Fruit fly (Drosophila melanogaster) whole organism, embryonic: ENCODE measurements around the gene Tfb4.

Experiments
- CG11085 ChIP-seq: fragments of 200-800 bp; sonication (Bioruptor generic); IDR thresholded peaks from 2 replicates; pipeline ENCODE4 v1.3.6; 2022; ENCODE audit warnings: missing biosample characterization, missing genetic modification characterization
- CG12219 ChIP-seq: fragments of 200-800 bp; sonication (Bioruptor generic); optimal IDR thresholded peaks from 3 replicates; lab custom pipeline; 2018; ENCODE audit warnings: missing biosample characterization, mild to moderate bottlenecking, missing genetic modification characterization
- CG12659 ChIP-seq: fragments of 200-800 bp; sonication (Bioruptor generic); optimal IDR thresholded peaks from 3 replicates; lab custom pipeline; 2017; ENCODE audit warnings: mild to moderate bottlenecking, missing biosample characterization, missing genetic modification reagents, missing genetic modification characterization
- CG13894 ChIP-seq: fragments of 200-800 bp; sonication (Bioruptor generic); optimal IDR thresholded peaks from 3 replicates; lab custom pipeline; 2018; ENCODE audit warnings: missing biosample characterization, mild to moderate bottlenecking, missing genetic modification characterization, moderate library complexity
- CG15696 ChIP-seq: fragments of 200-800 bp; sonication (Bioruptor generic); optimal IDR thresholded peaks from 2 replicates; lab custom pipeline; 2019; ENCODE audit warnings: missing biosample characterization, mild to moderate bottlenecking, missing genetic modification characterization, moderate library complexity
- CG1647 ChIP-seq: fragments of 200-800 bp; sonication (Bioruptor generic); optimal IDR thresholded peaks from 3 replicates; lab custom pipeline; 2016; ENCODE audit warnings: missing biosample characterization, missing genetic modification characterization
- CG17359 ChIP-seq: fragments of 200-800 bp; sonication (Bioruptor generic); optimal IDR thresholded peaks from 3 replicates; lab custom pipeline; 2018; ENCODE audit warnings: missing biosample characterization, mild to moderate bottlenecking, missing genetic modification characterization, moderate library complexity
- CG17612 ChIP-seq: fragments of 200-800 bp; sonication (Bioruptor generic); IDR thresholded peaks from 2 replicates; pipeline ENCODE4 v1.3.6; 2022; ENCODE audit warnings: missing biosample characterization, missing genetic modification characterization
- CG2116 ChIP-seq: fragments of 200-800 bp; sonication (Bioruptor generic); optimal IDR thresholded peaks from 3 replicates; lab custom pipeline; 2018; ENCODE audit warnings: missing biosample characterization, mild to moderate bottlenecking, missing genetic modification characterization
- CG3838 ChIP-seq: fragments of 200-800 bp; sonication (Bioruptor generic); optimal IDR thresholded peaks from 3 replicates; lab custom pipeline; 2016; ENCODE audit warnings: missing biosample characterization, missing genetic modification characterization
- CG43689 ChIP-seq: fragments of 200-800 bp; sonication (Bioruptor generic); IDR thresholded peaks from 2 replicates; pipeline ENCODE4 v1.3.6; 2022; ENCODE audit warnings: missing biosample characterization, missing genetic modification characterization
- CG4404 ChIP-seq: fragments of 200-800 bp; sonication (Bioruptor generic); IDR thresholded peaks from 2 replicates; pipeline ENCODE4 v1.3.6; 2022; ENCODE audit warnings: missing biosample characterization, missing genetic modification characterization
- CG4617 ChIP-seq: fragments of 200-800 bp; sonication (Bioruptor generic); optimal IDR thresholded peaks from 3 replicates; lab custom pipeline; 2016; ENCODE audit warnings: missing biosample characterization, missing genetic modification characterization, borderline replicate concordance
- CG4854 ChIP-seq: fragments of 200-800 bp; sonication (Bioruptor generic); optimal IDR thresholded peaks from 2 replicates; lab custom pipeline; 2016; ENCODE audit warnings: missing biosample characterization, missing genetic modification characterization, inconsistent platforms
- CG6813 ChIP-seq: fragments of 200-800 bp; sonication (Bioruptor generic); optimal IDR thresholded peaks from 2 replicates; lab custom pipeline; 2017; ENCODE audit warnings: missing biosample characterization, missing genetic modification characterization, mild to moderate bottlenecking, moderate library complexity, missing genetic modification reagents
- CG9215 ChIP-seq: fragments of 200-800 bp; sonication (Bioruptor generic); IDR thresholded peaks from 2 replicates; pipeline ENCODE4 v1.3.6; 2022; ENCODE audit warnings: missing biosample characterization, missing genetic modification characterization
- CG9609 ChIP-seq: fragments of 200-800 bp; sonication (Bioruptor generic); optimal IDR thresholded peaks from 3 replicates; lab custom pipeline; 2016; ENCODE audit warnings: missing biosample characterization, missing genetic modification characterization
- CTCF ChIP-seq: fragments of 200-800 bp; sonication (Bioruptor generic); optimal IDR thresholded peaks from 2 replicates; lab custom pipeline; 2017; ENCODE audit warnings: missing biosample characterization, mild to moderate bottlenecking, missing genetic modification characterization, moderate library complexity
- CrebB ChIP-seq: fragments of 200-800 bp; sonication (Bioruptor generic); optimal IDR thresholded peaks from 3 replicates; lab custom pipeline; 2018; ENCODE audit warnings: missing biosample characterization, mild to moderate bottlenecking, missing genetic modification characterization
- Doc2 ChIP-seq: fragments of 200-800 bp; sonication (Bioruptor generic); IDR thresholded peaks from 2 replicates; pipeline ENCODE4 v1.3.6; 2022; ENCODE audit warnings: missing biosample characterization, missing genetic modification characterization
- E2f2 ChIP-seq: fragments of 200-800 bp; sonication (Bioruptor generic); IDR thresholded peaks from 2 replicates; pipeline ENCODE4 v1.3.6; 2022; ENCODE audit warnings: missing biosample characterization, missing genetic modification characterization
- Ets97D ChIP-seq: fragments of 200-800 bp; sonication (Bioruptor generic); optimal IDR thresholded peaks from 3 replicates; lab custom pipeline; 2016; ENCODE audit warnings: missing biosample characterization, missing genetic modification characterization
- GATAe ChIP-seq: fragments of 200-800 bp; sonication (Bioruptor generic); conservative IDR thresholded peaks from 2 replicates; pipeline ENCODE4 v1.3.6; 2022; ENCODE audit warnings: missing biosample characterization, missing genetic modification characterization
- H2.0 ChIP-seq: fragments of 200-800 bp; sonication (Bioruptor generic); IDR thresholded peaks from 2 replicates; pipeline ENCODE4 v1.3.6; 2022; ENCODE audit warnings: missing biosample characterization, missing genetic modification characterization
- HLH3B ChIP-seq: fragments of 200-800 bp; sonication (Bioruptor generic); IDR thresholded peaks from 2 replicates; pipeline ENCODE4 v1.3.6; 2022; ENCODE audit warnings: missing biosample characterization, missing genetic modification characterization
- Hr39 ChIP-seq: fragments of >200 bp; optimal IDR thresholded peaks from 2 replicates; lab custom pipeline; 2017
- NC2β ChIP-seq: fragments of 200-800 bp; sonication (Bioruptor generic); optimal IDR thresholded peaks from 2 replicates; lab custom pipeline; 2016; ENCODE audit warnings: missing biosample characterization, missing genetic modification characterization
- NK7.1 ChIP-seq: fragments of 200-800 bp; sonication (Bioruptor generic); optimal IDR thresholded peaks from 3 replicates; lab custom pipeline; 2016; ENCODE audit warnings: missing biosample characterization, missing genetic modification characterization
- Oaz ChIP-seq: fragments of 200-800 bp; sonication (Bioruptor generic); IDR thresholded peaks from 2 replicates; pipeline ENCODE4 v1.3.6; 2022; ENCODE audit warnings: missing biosample characterization, missing genetic modification characterization
- Usf ChIP-seq: fragments of 200-800 bp; sonication (Bioruptor generic); optimal IDR thresholded peaks from 2 replicates; lab custom pipeline; 2017; ENCODE audit warnings: missing genotype, missing biosample characterization, missing genetic modification characterization
- al ChIP-seq: fragments of 200-800 bp; sonication (Bioruptor generic); IDR thresholded peaks from 2 replicates; pipeline ENCODE4 v1.3.6; 2022; ENCODE audit warnings: missing biosample characterization, missing genetic modification characterization
- bowl ChIP-seq: fragments of 200-800 bp; sonication (Bioruptor generic); IDR thresholded peaks from 2 replicates; pipeline ENCODE4 v1.3.6; 2022; ENCODE audit warnings: missing biosample characterization, missing genetic modification characterization
- bsh ChIP-seq, 2 experiments: fragments of 200-800 bp; sonication (Bioruptor generic); optimal IDR thresholded peaks; 2 replicates each; lab custom pipeline; 2017 to 2018; ENCODE audit warnings: mild to moderate bottlenecking in 2 of 2, missing biosample characterization in 2 of 2, missing genetic modification characterization in 2 of 2, moderate library complexity in 1 of 2
- chif ChIP-seq, 2 experiments: fragments of 200-800 bp; sonication (Bioruptor generic); optimal IDR thresholded peaks; 3 replicates each; lab custom pipeline; 2016; ENCODE audit warnings: missing biosample characterization in 2 of 2, missing genetic modification characterization in 2 of 2
- dati ChIP-seq: fragments of 200-800 bp; sonication (Bioruptor generic); IDR thresholded peaks from 2 replicates; pipeline ENCODE4 v1.3.6; 2022; ENCODE audit warnings: missing biosample characterization, missing genetic modification characterization
- dimm ChIP-seq: fragments of 200-800 bp; sonication (Bioruptor generic); IDR thresholded peaks from 2 replicates; pipeline ENCODE4 v1.3.6; 2022; ENCODE audit warnings: missing biosample characterization, missing genetic modification characterization
- emc ChIP-seq: fragments of 200-800 bp; sonication (Bioruptor generic); optimal IDR thresholded peaks from 2 replicates; lab custom pipeline; 2016; ENCODE audit warnings: missing biosample characterization, missing genetic modification characterization
- fd96Cb ChIP-seq: fragments of 200-800 bp; sonication (Bioruptor generic); optimal IDR thresholded peaks from 2 replicates; lab custom pipeline; 2018; ENCODE audit warnings: missing biosample characterization, mild to moderate bottlenecking, missing genetic modification characterization, moderate library complexity
- gem ChIP-seq: fragments of 200-800 bp; sonication (Bioruptor generic); optimal IDR thresholded peaks from 2 replicates; lab custom pipeline; 2019; ENCODE audit warnings: missing biosample characterization, mild to moderate bottlenecking, missing genetic modification characterization, moderate library complexity
- kni ChIP-seq: fragments of 200-800 bp; sonication (Bioruptor generic); optimal IDR thresholded peaks from 3 replicates; lab custom pipeline; 2017; ENCODE audit warnings: mild to moderate bottlenecking, missing biosample characterization, missing genetic modification reagents, missing genetic modification characterization
- nmo ChIP-seq: fragments of 200-800 bp; sonication (Bioruptor generic); optimal IDR thresholded peaks from 2 replicates; lab custom pipeline; 2018; ENCODE audit warnings: missing biosample characterization, mild to moderate bottlenecking, missing genetic modification characterization, moderate library complexity
- pzg ChIP-seq: fragments of 200-800 bp; sonication (Bioruptor generic); optimal IDR thresholded peaks from 3 replicates; lab custom pipeline; 2018; ENCODE audit warnings: missing biosample characterization, mild to moderate bottlenecking, missing genetic modification characterization, moderate library complexity
- sc ChIP-seq, 3 experiments: fragments of >200 bp in 2 of 3; fragments of 200-800 bp in 1 of 3; sonication (Bioruptor generic) in 1 of 3; optimal IDR thresholded peaks; 2 replicates in 2 of 3; 3 replicates in 1 of 3; lab custom pipeline; 2017; ENCODE audit warnings: mild to moderate bottlenecking in 1 of 3, missing biosample characterization in 1 of 3, missing genetic modification characterization in 1 of 3, missing genetic modification reagents in 1 of 3
- scrt ChIP-seq: fragments of 200-800 bp; sonication (Bioruptor generic); optimal IDR thresholded peaks from 2 replicates; lab custom pipeline; 2018; ENCODE audit warnings: missing biosample characterization, mild to moderate bottlenecking, missing genetic modification characterization, moderate library complexity
- so ChIP-seq: fragments of 200-800 bp; sonication (Bioruptor generic); IDR thresholded peaks from 3 replicates; pipeline ENCODE4 v1.3.6; 2022; ENCODE audit warnings: missing biosample characterization, missing genetic modification characterization
- tin ChIP-seq: fragments of 200-800 bp; sonication (Bioruptor generic); optimal IDR thresholded peaks from 3 replicates; lab custom pipeline; 2016; ENCODE audit warnings: missing biosample characterization, missing genetic modification characterization
- tio ChIP-seq: fragments of 200-800 bp; sonication (Bioruptor generic); optimal IDR thresholded peaks from 2 replicates; lab custom pipeline; 2017; ENCODE audit warnings: missing biosample characterization, missing genetic modification characterization, inconsistent platforms
- vfl ChIP-seq: fragments of 200-800 bp; sonication (Bioruptor generic); optimal IDR thresholded peaks from 2 replicates; lab custom pipeline; 2016; ENCODE audit warnings: missing biosample characterization, missing genetic modification characterization
- vvl ChIP-seq: fragments of 200-800 bp; sonication (Bioruptor generic); IDR thresholded peaks from 2 replicates; pipeline ENCODE4 v1.3.6; 2022; ENCODE audit warnings: missing biosample characterization, missing genetic modification characterization

The Tfb4 gene

dm6 chr2L:1118880-1119809 lies 31.3 kb downstream of the Tfb4 start (continued):
- TF ChIP-seq Doc2 (GFP tag; lab: Robert Waterston, UW): no peak; the same call in 1 of the 2 replicates
- TF ChIP-seq CG1647 (GFP tag; lab: Kevin White, UChicago): peak; percentile 59
- peak; percentile 69 for TF ChIP-seq HLH3B (GFP tag; lab: Robert Waterston, UW)
- TF ChIP-seq gem (tag; lab: Kevin White, UChicago): peak; percentile 84
- TF ChIP-seq CG2116: peak; percentile 33
- peak; percentile 75 for TF ChIP-seq nmo (GFP tag; lab: Kevin White, UChicago)
- TF ChIP-seq pzg (GFP tag; lab: Kevin White, UChicago): no peak
- peak; percentile 63 for TF ChIP-seq fd96Cb (tag; lab: Kevin White, UChicago)
- TF ChIP-seq CG43689 (GFP tag; lab: Robert Waterston, UW): no peak
- TF ChIP-seq sc (optimal IDR thresholded peaks at IDR 0.05; lab: Kevin White, UChicago): no peak
- peak; percentile 47 for TF ChIP-seq sc (GFP tag; optimal IDR thresholded peaks at IDR 0.05; lab: Kevin White, UChicago)
- TF ChIP-seq chif (GFP tag; optimal IDR thresholded peaks at IDR 0.05; lab: Kevin White, UChicago): peak in 1 of 2 experiments; percentile 65
- no peak for TF ChIP-seq CG3838 (GFP tag; lab: Kevin White, UChicago)
- TF ChIP-seq tio (GFP tag; lab: Kevin White, UChicago): peak; percentile 51
- peak; percentile 65 for TF ChIP-seq CG12659 (GFP tag; lab: Kevin White, UChicago)
- TF ChIP-seq NC2β: no peak
- TF ChIP-seq Usf (GFP tag; lab: Kevin White, UChicago): peak; percentile 56
- TF ChIP-seq CG12219 (GFP tag; lab: Kevin White, UChicago): peak; percentile 58
- TF ChIP-seq vfl: peak; percentile 63
- no peak for TF ChIP-seq emc (GFP tag; lab: Kevin White, UChicago)
- TF ChIP-seq Oaz (GFP tag; lab: Robert Waterston, UW): peak; percentile 61
- peak; percentile 74 for TF ChIP-seq CG9215 (GFP tag; lab: Robert Waterston, UW)
- TF ChIP-seq so: peak; percentile 71
- TF ChIP-seq tin: peak; percentile 57
- TF ChIP-seq CG11085 (GFP tag; lab: Robert Waterston, UW): peak; percentile 67
- no peak for TF ChIP-seq NK7.1 (GFP tag; lab: Kevin White, UChicago)
- peak; percentile 13 for TF ChIP-seq CG13894 (tag; lab: Kevin White, UChicago)
- TF ChIP-seq CG4404: peak; percentile 66
- TF ChIP-seq CrebB (tag; lab: Kevin White, UChicago): peak; percentile 16
- peak in 1 of 2 experiments; percentile 60 for TF ChIP-seq bsh (GFP tag; optimal IDR thresholded peaks at IDR 0.05; lab: Kevin White, UChicago)
- peak; percentile 44 for TF ChIP-seq E2f2 (GFP tag; lab: Robert Waterston, UW)
- peak; percentile 81 for TF ChIP-seq CG9609
- TF ChIP-seq CG15696 (tag; lab: Kevin White, UChicago): no peak
- TF ChIP-seq CG4617 (GFP tag; lab: Kevin White, UChicago): peak; percentile 39
- no peak for TF ChIP-seq CTCF
- no peak for TF ChIP-seq dimm
- peak; percentile 85 for TF ChIP-seq GATAe (GFP tag; lab: Robert Waterston, UW)
- peak; percentile 39 for TF ChIP-seq CG4854 (GFP tag; lab: Kevin White, UChicago)
- peak; percentile 20; the same call in 1 of the 2 replicates for TF ChIP-seq CG17612 (GFP tag; lab: Robert Waterston, UW)
- TF ChIP-seq CG17359: peak; percentile 54
- TF ChIP-seq Hr39: no peak
- peak; percentile 69; the same call in 1 of the 2 replicates for TF ChIP-seq H2.0 (GFP tag; lab: Robert Waterston, UW)
- TF ChIP-seq al (GFP tag; lab: Robert Waterston, UW): peak; percentile 81
- peak; percentile 58 for TF ChIP-seq scrt (GFP tag; lab: Kevin White, UChicago)
- peak; percentile 83 for TF ChIP-seq vvl (GFP tag; lab: Robert Waterston, UW)
- TF ChIP-seq dati (GFP tag; lab: Robert Waterston, UW): peak; percentile 28; the same call in 1 of the 2 replicates
- TF ChIP-seq bowl (GFP tag; lab: Robert Waterston, UW): peak; percentile 44; the same call in 1 of the 2 replicates
- no peak for TF ChIP-seq kni
- peak; percentile 12 for TF ChIP-seq CG6813 (GFP tag; lab: Kevin White, UChicago)
- peak; percentile 44 for TF ChIP-seq Ets97D (GFP tag; lab: Kevin White, UChicago)
